Worm (Caenorhabditis elegans) whole organism, young adult: Measurements from ENCODE around the gene ssp-33.
A peak's percentile ranks its signal among the peaks of the same experiment; 100 is the strongest.

Experiments used
- B0336.3 ChIP-seq: fragments of 200-800 bp; sonication (Bioruptor generic); IDR thresholded peaks from 2 replicates; pipeline ENCODE4 v1.3.6; 2022; ENCODE audit warnings: missing genetic modification characterization, missing compliant biosample characterization
- F37B4.10 ChIP-seq: fragments of 200-800 bp; sonication (Bioruptor generic); IDR thresholded peaks from 2 replicates; pipeline ENCODE4 v1.3.6; 2022; ENCODE audit warnings: missing genetic modification characterization, missing compliant biosample characterization
- F39B2.1 ChIP-seq: fragments of 200-800 bp; sonication (Bioruptor generic); IDR thresholded peaks from 2 replicates; pipeline ENCODE4 v1.3.6; 2022; ENCODE audit warnings: missing genetic modification reagents, missing genetic modification characterization, missing compliant biosample characterization
- Y53G8AR.9 ChIP-seq: fragments of 200-800 bp; sonication (Bioruptor generic); conservative IDR thresholded peaks from 2 replicates; pipeline ENCODE4 v1.3.6; 2022; ENCODE audit warnings: missing genetic modification reagents, missing genetic modification characterization, missing compliant biosample characterization
- Y56A3A.18 ChIP-seq: fragments of 200-800 bp; sonication (Bioruptor generic); IDR thresholded peaks from 2 replicates; pipeline ENCODE4 v1.3.6; 2022; ENCODE audit warnings: missing genetic modification reagents, missing genetic modification characterization, missing compliant biosample characterization
- Y95B8A.8 ChIP-seq: fragments of 200-800 bp; sonication (Bioruptor generic); IDR thresholded peaks from 2 replicates; pipeline ENCODE4 v1.3.6; 2022; ENCODE audit warnings: missing genetic modification reagents, missing genetic modification characterization, missing compliant biosample characterization
- ama-1 ChIP-seq, 3 experiments: fragments of 150-350 bp in 1 of 3; sonication (generic microtip) in 2 of 3; optimal IDR thresholded peaks; 2 replicates each; lab custom pipeline; 2014 to 2018; ENCODE audit warnings: missing biosample characterization in 2 of 3, missing genetic modification characterization in 2 of 3, missing genetic modification reagents in 2 of 3
- atf-7 ChIP-seq: sonication (generic microtip); optimal IDR thresholded peaks from 2 replicates; lab custom pipeline; 2017; ENCODE audit warnings: mild to moderate bottlenecking, missing genetic modification characterization, missing compliant biosample characterization
- attf-5 ChIP-seq: fragments of 200-800 bp; sonication (Bioruptor generic); optimal IDR thresholded peaks from 2 replicates; lab custom pipeline; 2018; ENCODE audit warnings: mild to moderate bottlenecking, missing genetic modification characterization, missing compliant biosample characterization
- attf-6 ChIP-seq: fragments of 200-800 bp; sonication (Bioruptor generic); IDR thresholded peaks from 2 replicates; pipeline ENCODE4 v1.3.6; 2022; ENCODE audit warnings: missing genetic modification reagents, missing genetic modification characterization, missing compliant biosample characterization
- bed-1 ChIP-seq: fragments of 200-800 bp; sonication (Bioruptor generic); IDR thresholded peaks from 2 replicates; pipeline ENCODE4 v1.3.6; 2022; ENCODE audit warnings: missing genetic modification reagents, missing genetic modification characterization, missing compliant biosample characterization
- cebp-1 ChIP-seq, 2 experiments: fragments of 200-800 bp in 1 of 2; sonication (Bioruptor generic) in 1 of 2; sonication (generic microtip) in 1 of 2; IDR thresholded peaks in 1 of 2; optimal IDR thresholded peaks in 1 of 2; 2 replicates each; pipeline versions ENCODE4 v1.3.6 to Lab custom; 2017 to 2022; ENCODE audit warnings: missing compliant biosample characterization in 2 of 2, missing genetic modification characterization in 2 of 2, mild to moderate bottlenecking in 1 of 2, missing genetic modification reagents in 1 of 2, moderate library complexity in 1 of 2
- cebp-2 ChIP-seq: fragments of 200-800 bp; sonication (Bioruptor generic); IDR thresholded peaks from 2 replicates; pipeline ENCODE4 v1.3.6; 2022; ENCODE audit warnings: missing genetic modification characterization, missing compliant biosample characterization
- dox-1 ChIP-seq: fragments of 200-800 bp; sonication (Bioruptor generic); IDR thresholded peaks from 2 replicates; pipeline ENCODE4 v1.3.6; 2022; ENCODE audit warnings: missing genetic modification reagents, missing genetic modification characterization, missing compliant biosample characterization
- ets-4 ChIP-seq: fragments of 200-800 bp; sonication (Bioruptor generic); optimal IDR thresholded peaks from 2 replicates; lab custom pipeline; 2018; ENCODE audit warnings: mild to moderate bottlenecking, missing genetic modification characterization, missing compliant biosample characterization
- hsf-1 ChIP-seq: fragments of 200-800 bp; sonication (Bioruptor generic); IDR thresholded peaks from 2 replicates; pipeline ENCODE4 v1.3.6; 2022; ENCODE audit warnings: missing genetic modification reagents, missing genetic modification characterization, missing compliant biosample characterization
- lin-26 ChIP-seq: fragments of 200-800 bp; sonication (Bioruptor generic); IDR thresholded peaks from 2 replicates; pipeline ENCODE4 v1.3.6; 2022; ENCODE audit warnings: missing genetic modification reagents, missing genetic modification characterization, missing compliant biosample characterization
- lir-1 ChIP-seq: fragments of 200-800 bp; sonication (Bioruptor generic); conservative IDR thresholded peaks from 2 replicates; pipeline ENCODE4 v1.3.6; 2022; ENCODE audit warnings: missing genetic modification reagents, missing genetic modification characterization, missing compliant biosample characterization
- lsl-1 ChIP-seq: fragments of 200-800 bp; sonication (Bioruptor generic); optimal IDR thresholded peaks from 2 replicates; lab custom pipeline; 2018; ENCODE audit warnings: mild to moderate bottlenecking, missing genetic modification characterization, moderate library complexity, missing compliant biosample characterization
- madf-6 ChIP-seq: fragments of 200-800 bp; sonication (Bioruptor generic); IDR thresholded peaks from 2 replicates; pipeline ENCODE4 v1.3.6; 2022; ENCODE audit warnings: missing genetic modification reagents, missing genetic modification characterization, missing compliant biosample characterization
- mcd-1 ChIP-seq: fragments of 200-800 bp; sonication (Bioruptor generic); IDR thresholded peaks from 2 replicates; pipeline ENCODE4 v1.3.6; 2022; ENCODE audit warnings: missing genetic modification reagents, missing genetic modification characterization, missing compliant biosample characterization
- nfyb-1 ChIP-seq: fragments of 200-800 bp; sonication (Bioruptor generic); IDR thresholded peaks from 2 replicates; pipeline ENCODE4 v1.3.6; 2022; ENCODE audit warnings: missing genetic modification reagents, missing genetic modification characterization, missing compliant biosample characterization
- rcor-1 ChIP-seq: fragments of 200-800 bp; sonication (Bioruptor generic); IDR thresholded peaks from 2 replicates; pipeline ENCODE4 v1.3.6; 2022; ENCODE audit warnings: missing genetic modification reagents, missing genetic modification characterization, missing compliant biosample characterization
- snpc-3.4 ChIP-seq: sonication (generic microtip); optimal IDR thresholded peaks from 2 replicates; lab custom pipeline; 2017; ENCODE audit warnings: missing genetic modification characterization, mild to moderate bottlenecking, missing compliant biosample characterization, antibody characterized with exemption, moderate library complexity, missing genotype, missing genetic modification reagents
- snpc-4 ChIP-seq, 5 experiments: fragments of 150-350 bp in 1 of 5; sonication (generic microtip) in 4 of 5; optimal IDR thresholded peaks; 2 replicates each; lab custom pipeline; 2014 to 2018; ENCODE audit warnings: missing genetic modification characterization in 5 of 5, missing biosample characterization in 3 of 5, antibody characterized with exemption in 2 of 5, mild to moderate bottlenecking in 2 of 5, missing compliant biosample characterization in 2 of 5, missing genotype in 2 of 5, moderate library complexity in 2 of 5, missing genetic modification reagents in 1 of 5
- tbx-9 ChIP-seq: sonication (generic microtip); optimal IDR thresholded peaks from 2 replicates; lab custom pipeline; 2016; ENCODE audit warnings: borderline replicate concordance, missing genetic modification characterization, inconsistent platforms, missing compliant biosample characterization
- zfh-2 ChIP-seq: fragments of 200-800 bp; sonication (Bioruptor generic); conservative IDR thresholded peaks from 2 replicates; pipeline ENCODE4 v1.3.6; 2022; ENCODE audit warnings: missing genetic modification reagents, missing genetic modification characterization, missing compliant biosample characterization
- ztf-28 ChIP-seq: fragments of 200-800 bp; sonication (Bioruptor generic); IDR thresholded peaks from 2 replicates; pipeline ENCODE4 v1.3.6; 2022; ENCODE audit warnings: missing genetic modification reagents, missing genetic modification characterization, missing compliant biosample characterization
- ztf-6 ChIP-seq: fragments of 200-800 bp; sonication (Bioruptor generic); IDR thresholded peaks from 2 replicates; pipeline ENCODE4 v1.3.6; 2022; ENCODE audit warnings: missing genetic modification reagents, missing genetic modification characterization, missing compliant biosample characterization

Gene ssp-33

DNA sequence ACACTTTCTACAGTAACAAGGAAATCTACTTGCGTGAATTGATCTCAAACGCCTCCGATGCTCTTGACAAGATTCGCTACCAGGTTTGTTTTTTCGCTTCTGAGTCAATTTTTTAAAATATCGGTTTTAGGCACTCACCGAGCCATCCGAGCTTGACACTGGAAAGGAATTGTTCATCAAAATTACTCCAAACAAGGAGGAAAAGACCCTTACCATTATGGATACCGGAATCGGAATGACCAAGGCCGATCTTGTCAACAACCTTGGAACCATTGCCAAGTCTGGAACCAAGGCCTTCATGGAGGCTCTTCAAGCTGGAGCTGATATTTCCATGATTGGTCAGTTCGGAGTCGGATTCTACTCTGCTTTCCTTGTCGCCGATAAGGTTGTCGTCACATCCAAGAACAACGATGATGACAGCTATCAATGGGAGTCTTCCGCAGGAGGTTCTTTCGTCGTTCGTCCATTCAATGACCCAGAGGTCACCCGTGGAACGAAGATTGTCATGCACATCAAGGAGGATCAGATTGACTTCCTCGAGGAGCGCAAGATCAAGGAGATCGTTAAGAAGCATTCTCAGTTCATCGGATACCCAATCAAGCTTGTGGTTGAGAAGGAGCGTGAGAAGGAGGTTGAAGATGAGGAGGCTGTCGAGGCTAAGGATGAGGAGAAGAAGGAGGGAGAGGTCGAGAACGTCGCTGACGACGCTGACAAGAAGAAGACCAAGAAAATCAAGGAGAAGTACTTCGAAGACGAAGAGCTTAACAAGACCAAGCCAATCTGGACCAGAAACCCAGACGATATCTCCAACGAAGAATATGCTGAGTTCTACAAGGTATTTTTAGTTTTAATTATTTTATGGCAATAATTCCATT is 24.7 kb upstream of the ssp-33 start (continued):
- TF ChIP-seq rcor-1 (GFP tag; lab: Robert Waterston, UW) (peak; percentile 10; the same call in 1 of the 2 replicates), zfh-2 (peak; percentile 63; the same call in 1 of the 2 replicates), F37B4.10 (GFP tag; lab: Robert Waterston, UW) (0 out of 2 replicates have a peak, but pooled peaks have one; percentile 9), atf-7 (tag; lab: Kevin White, UChicago) (no peak), F39B2.1 (0 out of 2 replicates have a peak, but pooled peaks have one; percentile 2), tbx-9 (tag; lab: Kevin White, UChicago) (no peak), Y53G8AR.9 (GFP tag; lab: Robert Waterston, UW) (0 out of 2 replicates have a peak, but pooled peaks have one; percentile 28)

- TF ChIP-seq ets-4 (GFP tag; lab: Kevin White, UChicago) (no peak), lsl-1 (GFP tag; lab: Kevin White, UChicago) (peak; percentile 29), cebp-1 (GFP tag; IDR thresholded peaks at IDR 0.05; lab: Robert Waterston, UW) (no peak), cebp-1 (tag; optimal IDR thresholded peaks at IDR 0.05; lab: Kevin White, UChicago) (peak; percentile 12), bed-1 (0 out of 2 replicates have a peak, but pooled peaks have one; percentile 15), mcd-1 (peak; percentile 40; the same call in 1 of the 2 replicates), nfyb-1 (GFP tag; lab: Robert Waterston, UW) (peak; percentile 7; the same call in 1 of the 2 replicates), B0336.3 (GFP tag; lab: Robert Waterston, UW) (peak; percentile 5), dox-1 (GFP tag; lab: Robert Waterston, UW) (peak; percentile 9), madf-6 (GFP tag; lab: Robert Waterston, UW) (peak; percentile 5; the same call in 1 of the 2 replicates), zfh-2 (0 out of 2 replicates have a peak, but pooled peaks have one; percentile 54), Y56A3A.18 (peak; percentile 23), attf-5 (GFP tag; lab: Kevin White, UChicago) (no peak), hsf-1 (peak; percentile 66), ztf-6 (GFP tag; lab: Robert Waterston, UW) (peak; percentile 17; the same call in 1 of the 2 replicates), ama-1 (optimal IDR thresholded peaks at IDR 0.05; lab: Kevin White, UChicago) (peak; percentile 65), ama-1 (GFP tag; optimal IDR thresholded peaks at IDR 0.05; lab: Kevin White, UChicago) (no peak), cebp-2 (peak; percentile 33; the same call in 1 of the 2 replicates), snpc-3.4 (peak; percentile 26), ztf-28 (GFP tag; lab: Robert Waterston, UW) (no peak), lin-26 (GFP tag; lab: Robert Waterston, UW) (no peak), Y53G8AR.9 (GFP tag; lab: Robert Waterston, UW) (peak; percentile 28; the same call in 1 of the 2 replicates), snpc-4 (GFP tag; optimal IDR thresholded peaks at IDR 0.05; lab: Kevin White, UChicago) (no peak), snpc-4 (tag; optimal IDR thresholded peaks at IDR 0.05; lab: Kevin White, UChicago) (peak in 1 of 4 experiments; percentile 30), Y95B8A.8 (peak; percentile 7; the same call in 1 of the 2 replicates), lir-1 (no peak; the same call in 1 of the 2 replicates), attf-6 (GFP tag; lab: Robert Waterston, UW) (no peak)
Observed at ce11 chrV:14687106-14687964, 23.8 kb upstream of the ssp-33 start.
